Worm (Caenorhabditis elegans): ENCODE measurements around the gene cyp-25A1.

The cyp-25A1 gene

DNA sequence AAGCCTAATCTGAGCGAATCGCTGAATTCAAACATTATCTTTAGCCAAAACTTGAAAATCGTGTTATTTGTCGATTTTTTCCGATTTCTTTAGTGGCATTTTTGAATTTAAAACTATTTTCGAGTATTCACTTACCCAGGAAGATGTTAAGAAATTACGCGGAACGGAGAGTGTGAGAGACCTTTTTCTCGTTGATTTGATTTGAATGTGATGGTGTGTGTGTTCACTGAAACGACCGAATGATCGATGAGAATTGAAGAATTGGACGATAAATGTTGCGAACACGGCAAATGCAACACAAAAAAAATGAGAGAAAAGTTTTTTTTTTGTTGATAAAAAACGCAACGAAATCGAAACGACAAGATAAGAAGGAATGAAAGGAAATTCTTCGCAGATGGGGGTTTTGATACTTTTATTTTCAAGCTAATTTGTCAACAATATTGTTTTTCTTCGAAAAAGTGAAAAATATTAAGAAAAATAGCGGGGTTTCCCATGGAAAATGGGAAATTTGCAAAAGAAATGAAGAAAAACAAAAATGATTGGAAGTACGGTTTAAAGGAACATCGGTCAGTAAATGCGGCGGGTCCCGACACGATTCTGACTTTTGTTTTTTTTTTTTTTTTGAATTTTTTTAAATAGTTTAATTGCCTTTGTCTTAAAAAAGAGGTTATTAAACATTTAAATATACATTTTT, 32.0 kb upstream of the cyp-25A1 start, which contains the start of gene mtm-3:
Gene mtm-3, minus strand, starts transcription at position 228 of the 694 bp plus-strand sequence.
- TF ChIP-seq nhr-237 (tag; optimal IDR thresholded peaks at IDR 0.05) = no peak
- TF ChIP-seq skn-1 (tag; optimal IDR thresholded peaks at IDR 0.05) = no peak
- peak; percentile 48 for TF ChIP-seq fos-1 (tag; optimal IDR thresholded peaks at IDR 0.05)
- TF ChIP-seq dmd-4 (tag; optimal IDR thresholded peaks at IDR 0.05) = no peak
- peak; percentile 53 for TF ChIP-seq blmp-1 (tag; optimal IDR thresholded peaks at IDR 0.05; ENCODE audit: insufficient read depth)
- TF ChIP-seq Y55F3AM.14 (GFP tag; optimal IDR thresholded peaks at IDR 0.05) = no peak

- TF ChIP-seq nhr-11 (tag; optimal IDR thresholded peaks at IDR 0.05) = no peak
Observed at ce11 chrIII:3800934-3801252, 31.5 kb upstream of the cyp-25A1 start.

ce11 chrIII:3801379-3801894, 31.0 kb upstream of the cyp-25A1 start:
- TF ChIP-seq blmp-1 (tag; optimal IDR thresholded peaks at IDR 0.05; ENCODE audit: insufficient read depth) = peak; percentile 82
- TF ChIP-seq mab-5 (tag; optimal IDR thresholded peaks at IDR 0.05) = peak; percentile 90
- peak; percentile 98 for TF ChIP-seq nhr-25 (tag; optimal IDR thresholded peaks at IDR 0.05)
- peak; percentile 98 for TF ChIP-seq crh-2 (tag; optimal IDR thresholded peaks at IDR 0.05)
- TF ChIP-seq mbf-1 (tag; optimal IDR thresholded peaks at IDR 0.05) = no peak
- TF ChIP-seq skn-1 (tag; optimal IDR thresholded peaks at IDR 0.05) = peak; percentile 73
- peak; percentile 99 for TF ChIP-seq F13H6.1 (tag; optimal IDR thresholded peaks at IDR 0.05)
- TF ChIP-seq snpc-4 (tag; optimal IDR thresholded peaks at IDR 0.05) = peak; percentile 86
- TF ChIP-seq alr-1 (tag; optimal IDR thresholded peaks at IDR 0.05) = no peak
- peak; percentile 88 for TF ChIP-seq gmeb-1 (tag; optimal IDR thresholded peaks at IDR 0.05)
- TF ChIP-seq elt-3 (tag; optimal IDR thresholded peaks at IDR 0.05) = no peak
- TF ChIP-seq nhr-11 (tag; optimal IDR thresholded peaks at IDR 0.05) = no peak
- TF ChIP-seq aly-2 (tag; optimal IDR thresholded peaks at IDR 0.05) = no peak
- peak; percentile 47 for TF ChIP-seq ztf-11 (tag; optimal IDR thresholded peaks at IDR 0.05)
- peak; percentile 98 for TF ChIP-seq unc-55 (GFP tag; optimal IDR thresholded peaks at IDR 0.05)
- peak; percentile 51 for TF ChIP-seq ceh-82 (tag; optimal IDR thresholded peaks at IDR 0.05)
- TF ChIP-seq R02D3.7 (tag; optimal IDR thresholded peaks at IDR 0.05) = no peak
- TF ChIP-seq ceh-16 (tag; optimal IDR thresholded peaks at IDR 0.05) = peak; percentile 89
- TF ChIP-seq lin-39 (tag; optimal IDR thresholded peaks at IDR 0.05) = no peak
- TF ChIP-seq lsy-2 (tag; optimal IDR thresholded peaks at IDR 0.05) = peak; percentile 87 to 96
- TF ChIP-seq unc-39 (tag; optimal IDR thresholded peaks at IDR 0.05) = peak; percentile 30
- TF ChIP-seq nhr-21 (tag; optimal IDR thresholded peaks at IDR 0.05) = peak; percentile 98
- peak; percentile 81 for TF ChIP-seq nhr-77 (tag; optimal IDR thresholded peaks at IDR 0.05)
- TF ChIP-seq dmd-4 (tag; optimal IDR thresholded peaks at IDR 0.05) = peak; percentile 31
- peak; percentile 98 for TF ChIP-seq nhr-129 (tag; optimal IDR thresholded peaks at IDR 0.05)
- TF ChIP-seq ztf-4 (tag; optimal IDR thresholded peaks at IDR 0.05) = peak; percentile 98
- no peak for TF ChIP-seq nhr-23 (tag; optimal IDR thresholded peaks at IDR 0.05)
- peak; percentile 100 for TF ChIP-seq mdl-1 (tag; optimal IDR thresholded peaks at IDR 0.05)
- TF ChIP-seq sma-3 (GFP tag; optimal IDR thresholded peaks at IDR 0.05) = peak; percentile 96
- peak; percentile 97 for TF ChIP-seq fos-1 (tag; optimal IDR thresholded peaks at IDR 0.05)
- peak; percentile 91 for TF ChIP-seq unc-62 (GFP tag; optimal IDR thresholded peaks at IDR 0.05)
- peak; percentile 98 for TF ChIP-seq sem-4 (tag; optimal IDR thresholded peaks at IDR 0.05)
- peak; percentile 42 for TF ChIP-seq nhr-237 (tag; optimal IDR thresholded peaks at IDR 0.05)
- peak; percentile 98 for TF ChIP-seq egl-27 (tag; optimal IDR thresholded peaks at IDR 0.05)
- peak; percentile 91 for TF ChIP-seq lin-13 (GFP tag; optimal IDR thresholded peaks at IDR 0.05)
- TF ChIP-seq ztf-1 (GFP tag; conservative IDR thresholded peaks at IDR 0.05) = no peak
- TF ChIP-seq ZK546.5 (tag; optimal IDR thresholded peaks at IDR 0.05) = peak; percentile 61
- TF ChIP-seq ama-1 (optimal IDR thresholded peaks at IDR 0.05) = peak; percentile 85
- peak; percentile 76 for TF ChIP-seq nhr-10 (tag; optimal IDR thresholded peaks at IDR 0.05)
- peak; percentile 98 for TF ChIP-seq Y55F3AM.14 (GFP tag; optimal IDR thresholded peaks at IDR 0.05)
- TF ChIP-seq sma-9 (GFP tag; optimal IDR thresholded peaks at IDR 0.05) = peak; percentile 98
- TF ChIP-seq sma-9 (tag; optimal IDR thresholded peaks at IDR 0.05) = peak; percentile 8
- peak; percentile 97 for TF ChIP-seq nhr-6 (tag; optimal IDR thresholded peaks at IDR 0.05)
- no peak for TF ChIP-seq peb-1 (tag; optimal IDR thresholded peaks at IDR 0.05)
- peak; percentile 13 for TF ChIP-seq elt-1 (tag; optimal IDR thresholded peaks at IDR 0.05)
- TF ChIP-seq lin-11 (tag; optimal IDR thresholded peaks at IDR 0.05) = peak; percentile 91
- TF ChIP-seq C34F6.9 (tag; optimal IDR thresholded peaks at IDR 0.05) = peak; percentile 100
- TF ChIP-seq nhr-12 (tag; optimal IDR thresholded peaks at IDR 0.05) = no peak
- TF ChIP-seq zag-1 (tag; optimal IDR thresholded peaks at IDR 0.05) = peak; percentile 96
